Fruit fly (Drosophila melanogaster) whole organism, pupa: ENCODE measurements around the gene rdo.

Experiments
- CG10348 ChIP-seq: fragments of 200-800 bp; sonication (Bioruptor generic); IDR thresholded peaks from 2 replicates; pipeline ENCODE4 v1.3.6; 2022; ENCODE audit warnings: missing biosample characterization, missing genetic modification characterization
- CG12605 ChIP-seq: fragments of 200-800 bp; sonication (Bioruptor generic); IDR thresholded peaks from 2 replicates; pipeline ENCODE4 v1.3.6; 2022; ENCODE audit warnings: missing biosample characterization, missing genetic modification characterization
- CG13204 ChIP-seq: fragments of 200-800 bp; sonication (Bioruptor generic); optimal IDR thresholded peaks from 2 replicates; lab custom pipeline; 2018; ENCODE audit warnings: missing biosample characterization, mild to moderate bottlenecking, missing genetic modification characterization, moderate library complexity
- CG14655 ChIP-seq: fragments of 200-800 bp; sonication (Bioruptor generic); optimal IDR thresholded peaks from 3 replicates; lab custom pipeline; 2017; ENCODE audit warnings: mild to moderate bottlenecking, missing biosample characterization, missing genetic modification reagents, missing genetic modification characterization
- CG15710 ChIP-seq: fragments of 200-800 bp; sonication (Bioruptor generic); optimal IDR thresholded peaks from 2 replicates; lab custom pipeline; 2018; ENCODE audit warnings: missing biosample characterization, mild to moderate bottlenecking, missing genetic modification characterization, moderate library complexity
- CG17806 ChIP-seq: fragments of 200-800 bp; sonication (Bioruptor generic); optimal IDR thresholded peaks from 2 replicates; lab custom pipeline; 2018; ENCODE audit warnings: missing biosample characterization, mild to moderate bottlenecking, missing genetic modification characterization, moderate library complexity
- CG32121 ChIP-seq: fragments of 200-800 bp; sonication (Bioruptor generic); IDR thresholded peaks from 2 replicates; pipeline ENCODE4 v1.3.6; 2022; ENCODE audit warnings: missing biosample characterization, missing genetic modification characterization
- CG34367 ChIP-seq: fragments of 200-800 bp; sonication (Bioruptor generic); optimal IDR thresholded peaks from 2 replicates; lab custom pipeline; 2018; ENCODE audit warnings: missing biosample characterization, mild to moderate bottlenecking, missing genetic modification characterization
- CG4496 ChIP-seq: fragments of 200-800 bp; sonication (Bioruptor generic); IDR thresholded peaks from 3 replicates; pipeline ENCODE4 v1.3.6; 2022; ENCODE audit warnings: missing biosample characterization, missing genetic modification characterization
- CG8159 ChIP-seq: fragments of 200-800 bp; sonication (Bioruptor generic); optimal IDR thresholded peaks from 3 replicates; lab custom pipeline; 2018; ENCODE audit warnings: missing biosample characterization, mild to moderate bottlenecking, missing genetic modification characterization, moderate library complexity
- CG8301 ChIP-seq: fragments of 200-800 bp; sonication (Bioruptor generic); optimal IDR thresholded peaks from 2 replicates; lab custom pipeline; 2018; ENCODE audit warnings: missing biosample characterization, mild to moderate bottlenecking, missing genetic modification characterization
- CG9948 ChIP-seq: fragments of 200-800 bp; sonication (Bioruptor generic); optimal IDR thresholded peaks from 2 replicates; lab custom pipeline; 2018; ENCODE audit warnings: missing biosample characterization, mild to moderate bottlenecking, missing genetic modification characterization, moderate library complexity
- D1 ChIP-seq: fragments of 200-800 bp; sonication (Bioruptor generic); optimal IDR thresholded peaks from 2 replicates; lab custom pipeline; 2018; ENCODE audit warnings: missing biosample characterization, mild to moderate bottlenecking, missing genetic modification characterization, moderate library complexity
- EcR ChIP-seq: fragments of 200-800 bp; sonication (Bioruptor generic); optimal IDR thresholded peaks from 3 replicates; lab custom pipeline; 2019; ENCODE audit warnings: missing biosample characterization, missing genetic modification characterization, mild to moderate bottlenecking, moderate library complexity, missing genetic modification reagents
- Ets98B ChIP-seq: fragments of 200-800 bp; sonication (Bioruptor generic); IDR thresholded peaks from 2 replicates; pipeline ENCODE4 v1.3.6; 2022; ENCODE audit warnings: missing biosample characterization, missing genetic modification characterization
- Pif1A ChIP-seq: fragments of 200-800 bp; sonication (Bioruptor generic); optimal IDR thresholded peaks from 3 replicates; lab custom pipeline; 2016; ENCODE audit warnings: missing biosample characterization, missing genetic modification characterization
- Pif1B ChIP-seq: fragments of 200-800 bp; sonication (Bioruptor generic); optimal IDR thresholded peaks from 3 replicates; lab custom pipeline; 2016; ENCODE audit warnings: missing biosample characterization, missing genetic modification characterization
- Snoo ChIP-seq: fragments of 200-800 bp; sonication (Bioruptor generic); optimal IDR thresholded peaks from 3 replicates; lab custom pipeline; 2017; ENCODE audit warnings: missing biosample characterization, mild to moderate bottlenecking, missing genetic modification characterization, inconsistent platforms
- fd96Ca ChIP-seq: fragments of 200-800 bp; sonication (Bioruptor generic); IDR thresholded peaks from 3 replicates; pipeline ENCODE4 v1.3.6; 2022; ENCODE audit warnings: missing biosample characterization, missing genetic modification characterization
- gl ChIP-seq: fragments of 200-800 bp; sonication (Bioruptor generic); optimal IDR thresholded peaks from 2 replicates; lab custom pipeline; 2018; ENCODE audit warnings: missing biosample characterization, mild to moderate bottlenecking, missing genetic modification characterization
- rn ChIP-seq: fragments of 200-800 bp; sonication (Bioruptor generic); IDR thresholded peaks from 2 replicates; pipeline ENCODE4 v1.3.6; 2022; ENCODE audit warnings: missing biosample characterization, missing genetic modification characterization

rdo gene

DNA sequence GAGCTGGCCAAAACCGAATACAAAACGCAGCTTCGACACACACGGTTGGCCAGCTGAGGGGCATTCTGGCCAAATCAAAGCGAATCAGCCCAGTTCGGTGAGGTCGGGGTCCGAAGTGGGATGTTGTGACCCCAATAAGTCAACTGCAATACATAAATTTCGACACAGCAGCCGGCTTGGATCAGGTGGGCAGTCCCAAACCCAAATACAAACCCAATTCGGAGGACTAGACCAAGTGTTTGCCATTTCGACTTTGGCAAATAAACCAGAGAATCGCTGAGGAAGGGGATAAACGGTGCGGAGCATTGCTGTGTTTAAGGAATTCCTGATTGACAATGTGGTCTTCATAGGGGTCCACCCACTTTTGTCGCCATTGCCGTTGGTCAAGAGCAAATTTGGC, 23.2 kb upstream of the rdo start:
- TF ChIP-seq CG34367 (tag; lab: Kevin White, UChicago) (no peak), Pif1B (GFP tag; lab: Kevin White, UChicago) (no peak), fd96Ca (no peak), Snoo (tag; lab: Kevin White, UChicago) (no peak), CG13204 (no peak), CG10348 (GFP tag; lab: Robert Waterston, UW) (no peak), CG12605 (GFP tag; lab: Robert Waterston, UW) (no peak), CG14655 (GFP tag; lab: Kevin White, UChicago) (no peak), CG8301 (tag; lab: Kevin White, UChicago) (no peak), CG17806 (tag; lab: Kevin White, UChicago) (no peak), CG9948 (tag; lab: Kevin White, UChicago) (no peak), Ets98B (GFP tag; lab: Robert Waterston, UW) (no peak), CG15710 (tag; lab: Kevin White, UChicago) (no peak), D1 (tag; lab: Kevin White, UChicago) (no peak), gl (no peak)
- TF ChIP-seq, all 21 proteins: peak for 0

- TF ChIP-seq Ets98B (GFP tag; lab: Robert Waterston, UW) (no peak), CG9948 (tag; lab: Kevin White, UChicago) (no peak), D1 (tag; lab: Kevin White, UChicago) (no peak), CG15710 (tag; lab: Kevin White, UChicago) (no peak), CG14655 (GFP tag; lab: Kevin White, UChicago) (no peak), CG10348 (GFP tag; lab: Robert Waterston, UW) (no peak), CG8301 (tag; lab: Kevin White, UChicago) (no peak), Pif1A (GFP tag; lab: Kevin White, UChicago) (no peak), CG12605 (GFP tag; lab: Robert Waterston, UW) (no peak), CG17806 (tag; lab: Kevin White, UChicago) (no peak), Pif1B (GFP tag; lab: Kevin White, UChicago) (no peak), EcR (GFP tag; lab: Kevin White, UChicago) (no peak), gl (no peak), CG32121 (GFP tag; lab: Robert Waterston, UW) (no peak), CG13204 (no peak)
Measured at dm6 chr2L:17990118-17990517, 22.1 kb upstream of the rdo start, which contains the start of gene Prosbeta5R2. Gene Prosbeta5R2 (plus strand): TSS chr2L:17990418.

DNA sequence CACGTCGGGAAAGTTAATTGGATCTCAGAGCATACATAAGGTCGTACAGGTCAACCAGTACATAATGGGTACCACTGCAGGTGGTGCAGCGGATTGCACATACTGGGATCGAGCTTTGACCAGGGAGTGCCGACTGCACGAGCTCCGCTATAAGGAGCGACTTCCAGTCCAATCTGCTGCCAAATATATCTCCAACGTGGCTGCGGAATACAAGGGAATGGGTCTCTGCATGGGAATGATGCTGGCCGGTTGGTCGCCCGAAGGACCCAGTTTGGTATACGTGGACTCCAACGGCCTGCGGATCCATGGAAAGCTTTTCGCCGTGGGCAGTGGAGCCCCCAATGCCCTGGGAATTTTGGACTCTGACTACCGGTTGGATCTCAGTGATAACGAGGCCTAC, 21.4 kb upstream of the rdo start:
- no peak for TF ChIP-seq EcR (GFP tag; lab: Kevin White, UChicago)
- no peak for TF ChIP-seq fd96Ca
- TF ChIP-seq D1 (tag; lab: Kevin White, UChicago): no peak
- TF ChIP-seq Pif1A (GFP tag; lab: Kevin White, UChicago): no peak
- TF ChIP-seq CG13204: no peak
- TF ChIP-seq, all 21 proteins: peak for 0

DNA sequence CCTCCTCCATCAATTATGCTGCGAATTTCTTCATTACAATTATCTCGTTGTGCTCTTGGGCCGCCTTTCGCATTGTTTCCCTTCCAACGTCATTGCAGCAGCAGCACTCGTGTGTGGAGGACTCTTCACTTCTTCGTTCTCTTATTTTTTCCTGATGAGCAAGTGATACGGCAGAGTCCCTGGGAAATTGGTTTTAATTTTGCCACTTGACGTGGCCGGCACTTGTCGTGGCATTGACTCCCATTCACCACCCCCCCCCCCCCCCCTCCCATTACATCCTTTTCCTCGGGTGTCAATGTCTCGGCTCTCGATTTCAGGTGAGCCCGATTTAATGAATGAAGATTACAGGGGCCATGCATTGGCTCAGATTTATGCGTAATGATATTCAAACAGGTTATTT, 10.0 kb upstream of the rdo start:
- no peak for TF ChIP-seq Ets98B (GFP tag; lab: Robert Waterston, UW)
- peak; percentile 69 for TF ChIP-seq EcR (GFP tag; lab: Kevin White, UChicago)

DNA sequence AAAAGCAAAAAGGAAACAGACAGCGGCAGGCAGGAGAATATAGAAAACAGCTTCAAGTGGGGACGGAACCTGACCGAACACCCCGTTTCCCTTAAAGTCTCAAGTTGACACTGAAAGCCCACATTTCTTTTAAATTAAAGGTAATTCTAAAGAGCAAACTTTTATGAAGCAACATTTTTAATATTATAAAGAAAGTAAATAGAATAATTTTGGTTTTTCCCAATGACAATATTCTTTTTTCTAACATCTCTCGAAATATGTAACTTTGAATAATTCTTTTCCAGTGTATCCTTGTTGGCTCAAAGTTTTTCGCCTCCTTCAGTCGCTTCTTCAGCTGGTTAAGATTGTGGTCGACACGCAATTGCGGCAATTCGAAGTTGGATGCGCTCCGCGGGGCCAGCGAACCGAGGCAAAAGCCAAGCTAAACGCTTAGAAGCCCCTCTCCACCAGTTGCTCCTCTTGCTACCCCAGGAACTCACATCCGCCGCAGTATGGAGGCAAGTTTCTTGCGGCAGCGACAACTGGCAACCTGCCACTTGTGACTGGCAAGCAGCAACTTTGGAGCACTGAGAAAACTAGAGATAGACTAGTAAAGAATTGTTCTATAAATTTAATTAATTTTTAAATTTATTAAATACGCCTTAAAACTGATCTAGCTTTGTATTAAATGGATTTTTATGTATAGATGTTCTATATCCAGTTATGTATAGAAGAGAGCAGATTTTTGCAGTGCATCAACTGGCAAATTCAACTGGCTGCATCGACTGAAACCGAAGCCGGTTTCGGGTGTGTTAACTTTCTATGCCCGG, 8.9 kb upstream of the rdo start:
- peak; percentile 89 for TF ChIP-seq rn
- TF ChIP-seq Snoo (tag; lab: Kevin White, UChicago): peak; percentile 62
- peak; percentile 95 for TF ChIP-seq CG32121 (GFP tag; lab: Robert Waterston, UW)
- peak; percentile 87 for TF ChIP-seq fd96Ca
- peak; percentile 53; the same call in 1 of the 2 replicates for TF ChIP-seq CG10348 (GFP tag; lab: Robert Waterston, UW)
- TF ChIP-seq EcR (GFP tag; lab: Kevin White, UChicago): peak; percentile 23
- peak; percentile 93 for TF ChIP-seq CG4496 (GFP tag; lab: Robert Waterston, UW)
- peak; percentile 80 for TF ChIP-seq CG14655 (GFP tag; lab: Kevin White, UChicago)
- TF ChIP-seq gl: peak; percentile 14
- peak; percentile 58 for TF ChIP-seq CG34367 (tag; lab: Kevin White, UChicago)
- TF ChIP-seq D1 (tag; lab: Kevin White, UChicago): peak; percentile 1
- TF ChIP-seq CG13204: peak; percentile 45
- TF ChIP-seq CG8301 (tag; lab: Kevin White, UChicago): peak; percentile 75
- peak; percentile 82 for TF ChIP-seq CG12605 (GFP tag; lab: Robert Waterston, UW)
- peak; percentile 76 for TF ChIP-seq CG15710 (tag; lab: Kevin White, UChicago)
- peak; percentile 76 for TF ChIP-seq CG8159
- peak; percentile 91 for TF ChIP-seq Ets98B (GFP tag; lab: Robert Waterston, UW)
- peak; percentile 68 for TF ChIP-seq Pif1B (GFP tag; lab: Kevin White, UChicago)
- peak; percentile 53 for TF ChIP-seq Pif1A (GFP tag; lab: Kevin White, UChicago)
- TF ChIP-seq CG17806 (tag; lab: Kevin White, UChicago): peak; percentile 81
- peak; percentile 76 for TF ChIP-seq CG9948 (tag; lab: Kevin White, UChicago)
- TF ChIP-seq, all 21 proteins: peak for 21

DNA sequence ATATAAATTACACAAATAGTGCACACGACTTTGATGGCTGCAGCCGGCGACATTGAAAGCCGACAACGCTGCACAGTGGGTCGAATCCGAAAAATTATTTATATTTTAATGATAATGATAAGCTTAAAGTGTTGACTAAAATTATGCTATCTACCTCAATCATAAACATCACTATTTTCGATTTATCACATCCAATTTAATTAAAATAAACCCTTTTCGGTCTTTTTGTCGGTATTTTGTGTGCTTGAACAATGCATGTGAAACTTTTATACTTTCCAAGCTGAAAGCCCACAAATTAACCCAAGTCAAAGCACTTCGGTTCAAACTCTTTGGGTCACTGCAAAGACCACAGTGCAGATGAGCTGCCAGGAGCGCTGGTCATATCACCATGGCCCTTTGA, 6.7 kb upstream of the rdo start:
- peak; percentile 45 for TF ChIP-seq CG8159
- TF ChIP-seq CG17806 (tag; lab: Kevin White, UChicago): peak; percentile 49
- TF ChIP-seq gl: no peak
- TF ChIP-seq Pif1A (GFP tag; lab: Kevin White, UChicago): peak; percentile 55
- no peak for TF ChIP-seq CG10348 (GFP tag; lab: Robert Waterston, UW)
- peak; percentile 83 for TF ChIP-seq CG14655 (GFP tag; lab: Kevin White, UChicago)
- TF ChIP-seq fd96Ca: peak; percentile 75
- TF ChIP-seq rn: no peak; the same call in 1 of the 2 replicates
- TF ChIP-seq CG4496 (GFP tag; lab: Robert Waterston, UW): peak; percentile 39; the same call in 2 of the 3 replicates
- no peak for TF ChIP-seq D1 (tag; lab: Kevin White, UChicago)
- TF ChIP-seq CG12605 (GFP tag; lab: Robert Waterston, UW): no peak
- TF ChIP-seq Pif1B (GFP tag; lab: Kevin White, UChicago): peak; percentile 29
- TF ChIP-seq Ets98B (GFP tag; lab: Robert Waterston, UW): peak; percentile 45; the same call in 1 of the 2 replicates
- no peak for TF ChIP-seq Snoo (tag; lab: Kevin White, UChicago)
- no peak for TF ChIP-seq CG15710 (tag; lab: Kevin White, UChicago)
- no peak for TF ChIP-seq CG32121 (GFP tag; lab: Robert Waterston, UW)
- TF ChIP-seq CG13204: no peak
- peak; percentile 80 for TF ChIP-seq CG8301 (tag; lab: Kevin White, UChicago)
- TF ChIP-seq EcR (GFP tag; lab: Kevin White, UChicago): no peak
- peak; percentile 67 for TF ChIP-seq CG9948 (tag; lab: Kevin White, UChicago)
- TF ChIP-seq CG34367 (tag; lab: Kevin White, UChicago): peak; percentile 36
